Worm (Caenorhabditis elegans) whole organism, L3 larva: ENCODE results near the gene M70.1.
A peak's percentile ranks its signal among the peaks of the same experiment; 100 is the strongest.
"Not testable (repeated sequence)": the region's sequence is repeated elsewhere in the genome, so short reads cannot be mapped to it uniquely, and the experiment has no call there.

Experiments
- R02D3.7 ChIP-seq: fragments of 150-350 bp; optimal IDR thresholded peaks from 2 replicates; lab custom pipeline; 2014; ENCODE audit warnings: missing biosample characterization, missing genetic modification characterization
- ZK546.5 ChIP-seq: sonication (generic microtip); optimal IDR thresholded peaks from 2 replicates; lab custom pipeline; 2017; ENCODE audit warnings: missing biosample characterization, missing genetic modification characterization
- aly-2 ChIP-seq: fragments of 150-350 bp; optimal IDR thresholded peaks from 2 replicates; lab custom pipeline; 2014; ENCODE audit warnings: missing biosample characterization, missing genetic modification characterization
- ama-1 ChIP-seq: fragments of 150-350 bp; optimal IDR thresholded peaks from 2 replicates; lab custom pipeline; 2018
- ceh-16 ChIP-seq: sonication (generic microtip); optimal IDR thresholded peaks from 2 replicates; lab custom pipeline; 2017; ENCODE audit warnings: missing biosample characterization, missing genetic modification characterization
- ceh-28 ChIP-seq: fragments of 150-350 bp; optimal IDR thresholded peaks from 2 replicates; lab custom pipeline; 2014; ENCODE audit warnings: missing biosample characterization, missing genetic modification reagents, missing genetic modification characterization
- ceh-82 ChIP-seq: fragments of 150-350 bp; optimal IDR thresholded peaks from 2 replicates; lab custom pipeline; 2014; ENCODE audit warnings: missing biosample characterization, missing genetic modification characterization
- ceh-9 ChIP-seq: sonication (generic microtip); optimal IDR thresholded peaks from 2 replicates; lab custom pipeline; 2018; ENCODE audit warnings: missing biosample characterization, missing genetic modification characterization
- daf-12 ChIP-seq: fragments of 150-350 bp; optimal IDR thresholded peaks from 2 replicates; lab custom pipeline; 2014; ENCODE audit warnings: missing biosample characterization, missing genetic modification reagents, missing genetic modification characterization
- egl-27 ChIP-seq: sonication (generic microtip); optimal IDR thresholded peaks from 4 replicates; lab custom pipeline; 2017; ENCODE audit warnings: missing biosample characterization, missing genetic modification reagents, missing genetic modification characterization
- egl-5 ChIP-seq: fragments of 150-350 bp; optimal IDR thresholded peaks from 2 replicates; lab custom pipeline; 2017; ENCODE audit warnings: missing biosample characterization, missing genetic modification reagents, missing genetic modification characterization, inconsistent platforms
- elt-1 ChIP-seq: fragments of 150-350 bp; optimal IDR thresholded peaks from 2 replicates; lab custom pipeline; 2014; ENCODE audit warnings: missing biosample characterization, missing genetic modification characterization
- elt-2 ChIP-seq: sonication (generic microtip); optimal IDR thresholded peaks from 2 replicates; lab custom pipeline; 2016; ENCODE audit warnings: missing genetic modification reagents, mild to moderate bottlenecking, missing genetic modification characterization, missing compliant biosample characterization
- eor-1 ChIP-seq, 2 experiments: fragments of 150-350 bp; optimal IDR thresholded peaks; 2 replicates each; lab custom pipeline; 2014 to 2018; ENCODE audit warnings: missing biosample characterization in 2 of 2, missing genetic modification characterization in 2 of 2
- fkh-10 ChIP-seq: sonication (generic microtip); optimal IDR thresholded peaks from 2 replicates; lab custom pipeline; 2017; ENCODE audit warnings: missing biosample characterization, missing genetic modification reagents, missing genetic modification characterization
- fkh-2 ChIP-seq: fragments of 150-350 bp; optimal IDR thresholded peaks from 2 replicates; lab custom pipeline; 2014; ENCODE audit warnings: missing biosample characterization, missing genetic modification reagents, missing genetic modification characterization
- fos-1 ChIP-seq: fragments of 150-350 bp; optimal IDR thresholded peaks from 2 replicates; lab custom pipeline; 2014; ENCODE audit warnings: missing biosample characterization, missing genetic modification characterization
- jun-1 ChIP-seq: fragments of 150-350 bp; optimal IDR thresholded peaks from 2 replicates; lab custom pipeline; 2014; ENCODE audit warnings: missing biosample characterization, missing genetic modification reagents, missing genetic modification characterization
- lin-15B ChIP-seq: fragments of 150-350 bp; optimal IDR thresholded peaks from 2 replicates; lab custom pipeline; 2014; ENCODE audit warnings: missing biosample characterization, missing genetic modification characterization
- lin-39 ChIP-seq: fragments of 150-350 bp; optimal IDR thresholded peaks from 2 replicates; lab custom pipeline; 2018; ENCODE audit warnings: missing biosample characterization, missing genetic modification reagents, missing genetic modification characterization
- lsy-12 ChIP-seq: sonication (generic microtip); optimal IDR thresholded peaks from 2 replicates; lab custom pipeline; 2016; ENCODE audit warnings: mild to moderate bottlenecking, missing genetic modification characterization, missing compliant biosample characterization
- nfya-1 ChIP-seq: sonication (generic microtip); optimal IDR thresholded peaks from 2 replicates; lab custom pipeline; 2017; ENCODE audit warnings: missing genetic modification characterization, mild to moderate bottlenecking, missing compliant biosample characterization, antibody characterized with exemption, moderate library complexity; ENCODE audit not compliant: insufficient read depth
- nhr-11 ChIP-seq: fragments of 150-350 bp; optimal IDR thresholded peaks from 2 replicates; lab custom pipeline; 2014; ENCODE audit warnings: missing biosample characterization, missing genetic modification characterization
- nhr-12 ChIP-seq: fragments of 150-350 bp; optimal IDR thresholded peaks from 2 replicates; lab custom pipeline; 2014; ENCODE audit warnings: missing biosample characterization, missing genetic modification characterization
- nhr-23 ChIP-seq: fragments of 150-350 bp; optimal IDR thresholded peaks from 2 replicates; lab custom pipeline; 2014; ENCODE audit warnings: missing biosample characterization, missing genetic modification reagents, missing genetic modification characterization
- nhr-237 ChIP-seq: fragments of 150-350 bp; optimal IDR thresholded peaks from 2 replicates; lab custom pipeline; 2014; ENCODE audit warnings: missing biosample characterization, missing genetic modification characterization
- nhr-25 ChIP-seq: sonication (generic microtip); optimal IDR thresholded peaks from 2 replicates; lab custom pipeline; 2017; ENCODE audit warnings: missing biosample characterization, missing genetic modification characterization
- nhr-28 ChIP-seq: fragments of 150-350 bp; optimal IDR thresholded peaks from 2 replicates; lab custom pipeline; 2014; ENCODE audit warnings: missing biosample characterization, missing genetic modification characterization
- nhr-43 ChIP-seq: sonication (generic microtip); optimal IDR thresholded peaks from 2 replicates; lab custom pipeline; 2016; ENCODE audit warnings: mild to moderate bottlenecking, missing genetic modification characterization, missing compliant biosample characterization; ENCODE audit not compliant: poor library complexity, severe bottlenecking
- nhr-67 ChIP-seq: fragments of 150-350 bp; optimal IDR thresholded peaks from 2 replicates; lab custom pipeline; 2014; ENCODE audit warnings: missing biosample characterization, missing genetic modification characterization
- nhr-76 ChIP-seq: fragments of 150-350 bp; sonication (generic microtip); optimal IDR thresholded peaks from 5 replicates; lab custom pipeline; 2014; ENCODE audit warnings: missing biosample characterization, missing genetic modification characterization
- nhr-77 ChIP-seq: fragments of 150-350 bp; optimal IDR thresholded peaks from 2 replicates; lab custom pipeline; 2014; ENCODE audit warnings: missing biosample characterization, missing genetic modification characterization
- pha-4 ChIP-seq: fragments of 150-350 bp; optimal IDR thresholded peaks from 2 replicates; lab custom pipeline; 2014; ENCODE audit warnings: missing biosample characterization, missing genetic modification reagents, missing genetic modification characterization
- pqm-1 ChIP-seq: fragments of 150-350 bp; optimal IDR thresholded peaks from 2 replicates; lab custom pipeline; 2017; ENCODE audit warnings: missing biosample characterization, missing genetic modification characterization, inconsistent platforms
- sea-2 ChIP-seq: fragments of 150-350 bp; sonication (generic microtip); optimal IDR thresholded peaks from 4 replicates; lab custom pipeline; 2014; ENCODE audit warnings: missing biosample characterization, missing genetic modification reagents, missing genetic modification characterization
- skn-1 ChIP-seq: fragments of 150-350 bp; optimal IDR thresholded peaks from 2 replicates; lab custom pipeline; 2014; ENCODE audit warnings: missing biosample characterization, missing genetic modification characterization
- snpc-4 ChIP-seq: fragments of 150-350 bp; optimal IDR thresholded peaks from 2 replicates; lab custom pipeline; 2014; ENCODE audit warnings: missing biosample characterization, missing genetic modification characterization
- tbx-2 ChIP-seq: sonication (generic microtip); optimal IDR thresholded peaks from 2 replicates; lab custom pipeline; 2016; ENCODE audit warnings: mild to moderate bottlenecking, missing genetic modification characterization, missing compliant biosample characterization
- unc-39 ChIP-seq: sonication (generic microtip); optimal IDR thresholded peaks from 4 replicates; lab custom pipeline; 2017; ENCODE audit warnings: missing biosample characterization, missing genetic modification characterization
- unc-62 ChIP-seq: fragments of 150-350 bp; sonication (generic microtip); optimal IDR thresholded peaks from 4 replicates; lab custom pipeline; 2014; ENCODE audit warnings: missing biosample characterization, missing genetic modification reagents, missing genetic modification characterization
- zag-1 ChIP-seq: fragments of 150-350 bp; optimal IDR thresholded peaks from 2 replicates; lab custom pipeline; 2014; ENCODE audit warnings: missing biosample characterization, missing genetic modification characterization
- ztf-11 ChIP-seq: fragments of 150-350 bp; optimal IDR thresholded peaks from 2 replicates; lab custom pipeline; 2014; ENCODE audit warnings: missing biosample characterization, missing genetic modification characterization
- ztf-4 ChIP-seq: fragments of 150-350 bp; optimal IDR thresholded peaks from 2 replicates; lab custom pipeline; 2014; ENCODE audit warnings: missing biosample characterization, missing genetic modification characterization

The M70.1 gene

ce11 chrIV:2245565-2245964 is at the start of gene M70.1:
M70.1 (plus strand) TSS chrIV:2245865.
- not testable (repeated sequence) for TF ChIP-seq snpc-4, egl-5, nhr-67 (tag; lab: Kevin White, UChicago)

- TF ChIP-seq egl-27 (tag; lab: Kevin White, UChicago), result no peak
- TF ChIP-seq lin-15B, result no peak
- no peak for TF ChIP-seq ceh-82
- TF ChIP-seq eor-1 (tag; optimal IDR thresholded peaks at IDR 0.05; lab: Kevin White, UChicago), result no peak
- TF ChIP-seq egl-5 (tag; lab: Kevin White, UChicago), result no peak
- TF ChIP-seq nhr-43 (tag; lab: Kevin White, UChicago), result no peak
- TF ChIP-seq ZK546.5 (tag; lab: Kevin White, UChicago), result no peak
- no peak for TF ChIP-seq pha-4 (tag; lab: Kevin White, UChicago)
- TF ChIP-seq ama-1 (lab: Kevin White, UChicago), result no peak
- TF ChIP-seq R02D3.7, result no peak
- TF ChIP-seq sea-2, result no peak
- no peak for TF ChIP-seq elt-2 (tag; lab: Kevin White, UChicago)
- no peak for TF ChIP-seq ceh-16 (tag; lab: Kevin White, UChicago)
- no peak for TF ChIP-seq aly-2 (tag; lab: Kevin White, UChicago)
- TF ChIP-seq skn-1 (tag; lab: Kevin White, UChicago), result no peak
- no peak for TF ChIP-seq unc-62
- no peak for TF ChIP-seq nhr-12
- no peak for TF ChIP-seq tbx-2 (tag; lab: Kevin White, UChicago)
Observed at ce11 chrIV:2198741-2199140, 46.9 kb upstream of the M70.1 start, which contains the start of gene Y71G10AR.4. Y71G10AR.4 (plus strand) TSS chrIV:2199041.

ce11 chrIV:2216756-2217155 is 28.9 kb upstream of the M70.1 start, which contains the start of gene T04C4.3:
T04C4.3 (minus strand) TSS chrIV:2216856.
- not testable (repeated sequence) for TF ChIP-seq egl-27 (tag; lab: Kevin White, UChicago); daf-12 (tag; lab: Kevin White, UChicago); nhr-77

- TF ChIP-seq pha-4 (tag; lab: Kevin White, UChicago), result peak; percentile 61
- TF ChIP-seq nfya-1, result peak; percentile 36
- peak; percentile 82 for TF ChIP-seq lin-39
- TF ChIP-seq nhr-25 (tag; lab: Kevin White, UChicago), result no peak
Observed at ce11 chrIV:2217260-2217659, 28.4 kb upstream of the M70.1 start.

ce11 chrIV:2219334-2219755 is 26.3 kb upstream of the M70.1 start:
- peak; percentile 92 for TF ChIP-seq pha-4 (tag; lab: Kevin White, UChicago)
- peak; percentile 97 for TF ChIP-seq nhr-43 (tag; lab: Kevin White, UChicago)
- TF ChIP-seq unc-39 (tag; lab: Kevin White, UChicago), result no peak
- peak; percentile 73 for TF ChIP-seq ceh-82
- no peak for TF ChIP-seq fkh-2 (tag; lab: Kevin White, UChicago)
- peak; percentile 98 for TF ChIP-seq nhr-25 (tag; lab: Kevin White, UChicago)
- TF ChIP-seq unc-62, result peak; percentile 71
- TF ChIP-seq skn-1 (tag; lab: Kevin White, UChicago), result peak; percentile 37
- no peak for TF ChIP-seq nhr-12
- no peak for TF ChIP-seq ceh-9
- TF ChIP-seq ztf-4 (tag; lab: Kevin White, UChicago), result peak; percentile 23
- peak; percentile 6 for TF ChIP-seq snpc-4 (tag; lab: Kevin White, UChicago)
- TF ChIP-seq aly-2 (tag; lab: Kevin White, UChicago), result no peak
- peak; percentile 44 for TF ChIP-seq pqm-1 (tag; lab: Kevin White, UChicago)
- peak; percentile 55 for TF ChIP-seq ZK546.5 (tag; lab: Kevin White, UChicago)
- TF ChIP-seq lin-39, result peak; percentile 83
- peak; percentile 79 for TF ChIP-seq fkh-10 (GFP tag; lab: Kevin White, UChicago)
- TF ChIP-seq nhr-76 (tag; lab: Kevin White, UChicago), result no peak
- TF ChIP-seq elt-1 (tag; lab: Kevin White, UChicago), result peak; percentile 63
- TF ChIP-seq nhr-28 (tag; lab: Kevin White, UChicago), result no peak
- TF ChIP-seq lsy-12 (tag; lab: Kevin White, UChicago), result peak; percentile 97
- peak; percentile 89 for TF ChIP-seq nhr-77
- peak; percentile 79 for TF ChIP-seq lin-15B
- TF ChIP-seq fos-1 (tag; lab: Kevin White, UChicago), result no peak
- TF ChIP-seq nhr-11 (tag; lab: Kevin White, UChicago), result peak; percentile 87
- no peak for TF ChIP-seq nhr-237
- peak; percentile 78 for TF ChIP-seq egl-27 (tag; lab: Kevin White, UChicago)
- peak; percentile 91 for TF ChIP-seq ceh-28
- TF ChIP-seq nhr-23 (tag; lab: Kevin White, UChicago), result peak; percentile 98
- TF ChIP-seq nhr-67 (tag; lab: Kevin White, UChicago), result no peak
- TF ChIP-seq eor-1 (tag; optimal IDR thresholded peaks at IDR 0.05; lab: Kevin White, UChicago), result peak in 1 of 2 experiments; percentile 72
- TF ChIP-seq jun-1, result peak; percentile 95
- TF ChIP-seq ama-1 (lab: Kevin White, UChicago), result peak; percentile 71
- TF ChIP-seq sea-2, result peak; percentile 62
- no peak for TF ChIP-seq ztf-11
- peak; percentile 74 for TF ChIP-seq zag-1 (tag; lab: Kevin White, UChicago)
